Fruit fly (Drosophila melanogaster) whole organism, pupa: ENCODE measurements around the gene Rnb.

Experiments
- CG10348 ChIP-seq: fragments of 200-800 bp; sonication (Bioruptor generic); IDR thresholded peaks from 2 replicates; pipeline ENCODE4 v1.3.6; 2022; ENCODE audit warnings: missing biosample characterization, missing genetic modification characterization
- CG12605 ChIP-seq: fragments of 200-800 bp; sonication (Bioruptor generic); IDR thresholded peaks from 2 replicates; pipeline ENCODE4 v1.3.6; 2022; ENCODE audit warnings: missing biosample characterization, missing genetic modification characterization
- CG13204 ChIP-seq: fragments of 200-800 bp; sonication (Bioruptor generic); optimal IDR thresholded peaks from 2 replicates; lab custom pipeline; 2018; ENCODE audit warnings: missing biosample characterization, mild to moderate bottlenecking, missing genetic modification characterization, moderate library complexity
- CG14655 ChIP-seq: fragments of 200-800 bp; sonication (Bioruptor generic); optimal IDR thresholded peaks from 3 replicates; lab custom pipeline; 2017; ENCODE audit warnings: mild to moderate bottlenecking, missing biosample characterization, missing genetic modification reagents, missing genetic modification characterization
- CG15710 ChIP-seq: fragments of 200-800 bp; sonication (Bioruptor generic); optimal IDR thresholded peaks from 2 replicates; lab custom pipeline; 2018; ENCODE audit warnings: missing biosample characterization, mild to moderate bottlenecking, missing genetic modification characterization, moderate library complexity
- CG17806 ChIP-seq: fragments of 200-800 bp; sonication (Bioruptor generic); optimal IDR thresholded peaks from 2 replicates; lab custom pipeline; 2018; ENCODE audit warnings: missing biosample characterization, mild to moderate bottlenecking, missing genetic modification characterization, moderate library complexity
- CG32121 ChIP-seq: fragments of 200-800 bp; sonication (Bioruptor generic); IDR thresholded peaks from 2 replicates; pipeline ENCODE4 v1.3.6; 2022; ENCODE audit warnings: missing biosample characterization, missing genetic modification characterization
- CG34367 ChIP-seq: fragments of 200-800 bp; sonication (Bioruptor generic); optimal IDR thresholded peaks from 2 replicates; lab custom pipeline; 2018; ENCODE audit warnings: missing biosample characterization, mild to moderate bottlenecking, missing genetic modification characterization
- CG4496 ChIP-seq: fragments of 200-800 bp; sonication (Bioruptor generic); IDR thresholded peaks from 3 replicates; pipeline ENCODE4 v1.3.6; 2022; ENCODE audit warnings: missing biosample characterization, missing genetic modification characterization
- CG8159 ChIP-seq: fragments of 200-800 bp; sonication (Bioruptor generic); optimal IDR thresholded peaks from 3 replicates; lab custom pipeline; 2018; ENCODE audit warnings: missing biosample characterization, mild to moderate bottlenecking, missing genetic modification characterization, moderate library complexity
- CG8301 ChIP-seq: fragments of 200-800 bp; sonication (Bioruptor generic); optimal IDR thresholded peaks from 2 replicates; lab custom pipeline; 2018; ENCODE audit warnings: missing biosample characterization, mild to moderate bottlenecking, missing genetic modification characterization
- CG9948 ChIP-seq: fragments of 200-800 bp; sonication (Bioruptor generic); optimal IDR thresholded peaks from 2 replicates; lab custom pipeline; 2018; ENCODE audit warnings: missing biosample characterization, mild to moderate bottlenecking, missing genetic modification characterization, moderate library complexity
- D1 ChIP-seq: fragments of 200-800 bp; sonication (Bioruptor generic); optimal IDR thresholded peaks from 2 replicates; lab custom pipeline; 2018; ENCODE audit warnings: missing biosample characterization, mild to moderate bottlenecking, missing genetic modification characterization, moderate library complexity
- EcR ChIP-seq: fragments of 200-800 bp; sonication (Bioruptor generic); optimal IDR thresholded peaks from 3 replicates; lab custom pipeline; 2019; ENCODE audit warnings: missing biosample characterization, missing genetic modification characterization, mild to moderate bottlenecking, moderate library complexity, missing genetic modification reagents
- Ets98B ChIP-seq: fragments of 200-800 bp; sonication (Bioruptor generic); IDR thresholded peaks from 2 replicates; pipeline ENCODE4 v1.3.6; 2022; ENCODE audit warnings: missing biosample characterization, missing genetic modification characterization
- Pif1A ChIP-seq: fragments of 200-800 bp; sonication (Bioruptor generic); optimal IDR thresholded peaks from 3 replicates; lab custom pipeline; 2016; ENCODE audit warnings: missing biosample characterization, missing genetic modification characterization
- Pif1B ChIP-seq: fragments of 200-800 bp; sonication (Bioruptor generic); optimal IDR thresholded peaks from 3 replicates; lab custom pipeline; 2016; ENCODE audit warnings: missing biosample characterization, missing genetic modification characterization
- Snoo ChIP-seq: fragments of 200-800 bp; sonication (Bioruptor generic); optimal IDR thresholded peaks from 3 replicates; lab custom pipeline; 2017; ENCODE audit warnings: missing biosample characterization, mild to moderate bottlenecking, missing genetic modification characterization, inconsistent platforms
- fd96Ca ChIP-seq: fragments of 200-800 bp; sonication (Bioruptor generic); IDR thresholded peaks from 3 replicates; pipeline ENCODE4 v1.3.6; 2022; ENCODE audit warnings: missing biosample characterization, missing genetic modification characterization
- gl ChIP-seq: fragments of 200-800 bp; sonication (Bioruptor generic); optimal IDR thresholded peaks from 2 replicates; lab custom pipeline; 2018; ENCODE audit warnings: missing biosample characterization, mild to moderate bottlenecking, missing genetic modification characterization
- rn ChIP-seq: fragments of 200-800 bp; sonication (Bioruptor generic); IDR thresholded peaks from 2 replicates; pipeline ENCODE4 v1.3.6; 2022; ENCODE audit warnings: missing biosample characterization, missing genetic modification characterization

Rnb gene

DNA sequence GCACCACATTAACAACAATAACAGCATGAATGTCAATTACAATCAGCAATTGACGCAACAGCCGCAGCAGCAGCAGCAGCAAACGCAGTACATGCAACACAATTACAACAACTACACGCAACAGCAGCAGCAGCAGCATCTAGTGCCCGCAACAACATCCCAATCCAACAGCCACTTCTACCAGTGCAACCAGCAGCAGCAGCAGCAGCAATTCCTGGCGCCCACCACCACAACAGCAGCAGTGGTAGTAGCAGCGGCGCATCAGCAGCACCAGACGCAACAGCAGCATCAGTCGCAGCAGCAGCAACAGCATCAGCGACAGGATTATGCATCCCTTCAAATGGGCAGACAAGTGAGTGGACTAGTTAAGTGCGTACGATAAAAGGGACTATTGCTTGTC lies 31.9 kb downstream of the Rnb start:
- TF ChIP-seq CG9948 (tag; lab: Kevin White, UChicago) (no peak), Pif1B (no peak), CG8159 (tag; lab: Kevin White, UChicago) (no peak), CG10348 (no peak), D1 (tag; lab: Kevin White, UChicago) (no peak), gl (tag; lab: Kevin White, UChicago) (no peak), Ets98B (GFP tag; lab: Robert Waterston, UW) (no peak), CG15710 (tag; lab: Kevin White, UChicago) (no peak), CG4496 (GFP tag; lab: Robert Waterston, UW) (no peak), rn (GFP tag; lab: Robert Waterston, UW) (no peak), Snoo (tag; lab: Kevin White, UChicago) (no peak), CG17806 (tag; lab: Kevin White, UChicago) (no peak), CG12605 (GFP tag; lab: Robert Waterston, UW) (no peak), EcR (no peak), CG13204 (GFP tag; lab: Kevin White, UChicago) (no peak), CG32121 (no peak)

DNA sequence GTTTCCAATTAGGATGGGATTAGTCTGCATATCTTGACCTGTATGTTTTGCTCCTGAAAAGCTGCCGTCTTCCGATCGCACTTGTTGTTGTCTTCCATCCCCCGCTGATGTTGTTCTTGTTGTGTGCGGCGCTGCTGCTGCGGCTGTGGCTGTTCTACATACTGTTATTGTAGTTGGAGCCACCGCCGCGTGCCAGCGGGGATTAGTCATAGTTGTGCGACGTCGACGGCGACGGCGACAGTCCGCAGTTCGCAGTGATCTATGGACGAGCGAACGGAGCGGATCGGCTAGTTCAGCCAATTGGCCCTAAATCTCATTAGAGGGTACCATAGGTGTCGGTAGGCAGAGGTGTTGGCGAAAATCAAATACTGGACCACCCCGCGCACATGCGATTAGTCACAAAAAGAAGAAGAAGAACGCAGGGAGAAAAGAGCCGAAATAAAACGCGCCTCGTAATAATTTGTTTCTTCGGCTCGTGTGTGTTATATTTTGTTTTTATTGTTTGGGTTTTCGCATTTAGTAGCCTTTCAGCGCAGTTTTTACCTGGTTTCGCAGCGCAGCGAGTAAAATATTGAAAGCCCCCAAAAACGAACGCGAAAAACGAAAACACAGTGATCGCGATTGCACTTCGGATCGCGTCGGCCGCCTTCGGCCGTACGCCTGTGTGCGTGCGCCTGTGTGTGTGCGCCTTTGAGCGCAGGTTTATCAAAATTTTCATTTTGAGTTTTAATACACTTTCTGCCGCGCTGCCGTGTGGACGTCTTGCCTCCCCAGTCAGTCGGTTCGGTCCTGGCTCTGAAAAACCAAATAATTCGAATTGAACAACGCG lies 33.7 kb downstream of the Rnb start, which contains the start of gene kay:
Gene kay, plus strand, starts transcription at position 729 of the 829 bp plus-strand sequence.
- TF ChIP-seq CG4496 (GFP tag; lab: Robert Waterston, UW), result peak; percentile 42; the same call in 2 of the 3 replicates
- no peak for TF ChIP-seq CG12605 (GFP tag; lab: Robert Waterston, UW)
- TF ChIP-seq CG13204 (GFP tag; lab: Kevin White, UChicago), result peak; percentile 7
- no peak for TF ChIP-seq fd96Ca (GFP tag; lab: Robert Waterston, UW)
- no peak for TF ChIP-seq CG34367 (tag; lab: Kevin White, UChicago)
- no peak for TF ChIP-seq Pif1A
- no peak for TF ChIP-seq Snoo (tag; lab: Kevin White, UChicago)
- no peak for TF ChIP-seq Pif1B
- TF ChIP-seq EcR, result no peak

DNA sequence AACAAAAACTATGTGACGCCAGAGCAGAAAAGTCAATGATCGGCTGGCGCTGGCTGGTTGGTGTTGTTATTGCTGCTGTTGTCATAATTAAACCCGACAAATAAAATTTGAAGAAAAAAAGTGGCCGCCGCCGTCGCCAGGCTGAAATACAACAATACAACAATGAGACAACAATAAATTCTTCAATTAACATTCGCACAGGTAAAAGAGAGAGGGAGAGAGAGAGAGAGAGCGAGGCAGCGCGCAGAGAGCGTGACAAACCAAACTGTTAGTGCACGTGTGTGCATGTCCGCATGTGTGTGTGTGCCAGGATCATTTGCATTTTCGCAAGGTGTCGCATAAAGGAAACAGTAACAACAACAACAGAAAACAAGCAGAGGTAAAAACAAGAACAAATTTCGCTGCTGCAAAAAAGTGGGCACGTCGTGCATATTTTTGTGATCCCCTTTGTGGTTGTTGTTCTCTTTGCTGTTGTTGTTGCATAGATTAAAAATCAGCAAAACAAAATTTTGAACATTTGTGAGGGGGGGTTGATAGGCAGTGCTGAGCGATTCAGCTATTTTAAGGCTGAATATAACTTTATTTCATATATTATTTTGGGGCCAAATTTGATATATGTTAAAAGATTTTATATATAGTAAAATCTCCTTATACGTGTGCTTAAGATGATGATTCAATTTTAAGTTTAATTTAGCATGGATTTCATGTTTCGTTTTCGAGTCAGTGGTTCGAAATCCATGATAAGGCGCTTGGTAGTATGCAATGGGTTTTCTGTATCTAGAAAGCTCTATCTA lies 34.7 kb downstream of the Rnb start:
- peak; percentile 11 for TF ChIP-seq CG13204 (GFP tag; lab: Kevin White, UChicago)
- TF ChIP-seq CG17806 (tag; lab: Kevin White, UChicago), result no peak
- no peak for TF ChIP-seq rn (GFP tag; lab: Robert Waterston, UW)
- TF ChIP-seq gl (tag; lab: Kevin White, UChicago), result no peak
- TF ChIP-seq Pif1A, result no peak
- TF ChIP-seq CG8301, result no peak
- no peak for TF ChIP-seq fd96Ca (GFP tag; lab: Robert Waterston, UW)
- no peak for TF ChIP-seq D1 (tag; lab: Kevin White, UChicago)
- TF ChIP-seq CG9948 (tag; lab: Kevin White, UChicago), result no peak
- no peak for TF ChIP-seq CG15710 (tag; lab: Kevin White, UChicago)
- TF ChIP-seq CG8159 (tag; lab: Kevin White, UChicago), result no peak
- no peak for TF ChIP-seq CG12605 (GFP tag; lab: Robert Waterston, UW)
- no peak for TF ChIP-seq CG32121
- peak; percentile 95 for TF ChIP-seq EcR
- TF ChIP-seq CG34367 (tag; lab: Kevin White, UChicago), result no peak
- no peak for TF ChIP-seq Pif1B
- TF ChIP-seq, all 21 proteins: peak for 2

- TF ChIP-seq CG17806 (tag; lab: Kevin White, UChicago) (peak; percentile 22), CG9948 (tag; lab: Kevin White, UChicago) (no peak), CG14655 (GFP tag; lab: Kevin White, UChicago) (peak; percentile 29), Pif1B (no peak), fd96Ca (GFP tag; lab: Robert Waterston, UW) (no peak), CG8159 (tag; lab: Kevin White, UChicago) (peak; percentile 43)
Measured at dm6 chr3R:29763804-29764203, 35.4 kb downstream of the Rnb start.

dm6 chr3R:29763154-29763553 lies 36.0 kb downstream of the Rnb start:
- peak; percentile 93 for TF ChIP-seq Pif1A
- TF ChIP-seq D1 (tag; lab: Kevin White, UChicago), result peak; percentile 46
- TF ChIP-seq Ets98B (GFP tag; lab: Robert Waterston, UW), result peak; percentile 72
- peak; percentile 83 for TF ChIP-seq CG15710 (tag; lab: Kevin White, UChicago)
- peak; percentile 77 for TF ChIP-seq fd96Ca (GFP tag; lab: Robert Waterston, UW)
- peak; percentile 93 for TF ChIP-seq Snoo (tag; lab: Kevin White, UChicago)
- peak; percentile 58 for TF ChIP-seq CG32121
- peak; percentile 75 for TF ChIP-seq CG9948 (tag; lab: Kevin White, UChicago)
- TF ChIP-seq CG4496 (GFP tag; lab: Robert Waterston, UW), result peak; percentile 85
- TF ChIP-seq EcR, result peak; percentile 51
- TF ChIP-seq CG8301, result peak; percentile 70
- peak; percentile 85 for TF ChIP-seq CG8159 (tag; lab: Kevin White, UChicago)
- TF ChIP-seq rn (GFP tag; lab: Robert Waterston, UW), result peak; percentile 69
- TF ChIP-seq CG12605 (GFP tag; lab: Robert Waterston, UW), result peak; percentile 56
- TF ChIP-seq CG34367 (tag; lab: Kevin White, UChicago), result peak; percentile 72
- TF ChIP-seq Pif1B, result peak; percentile 74
- peak; percentile 81 for TF ChIP-seq CG17806 (tag; lab: Kevin White, UChicago)
- peak; percentile 36 for TF ChIP-seq CG13204 (GFP tag; lab: Kevin White, UChicago)
- peak; percentile 52 for TF ChIP-seq gl (tag; lab: Kevin White, UChicago)
- no peak for TF ChIP-seq CG10348
- peak; percentile 71 for TF ChIP-seq CG14655 (GFP tag; lab: Kevin White, UChicago)
